Fruit fly (Drosophila melanogaster): Measurements from ENCODE around the gene CG7988.

CG7988 gene

dm6 chr3R:18234699-18235257, 14.5 kb downstream of the CG7988 start:
- TF ChIP-seq CG7045 (GFP tag; optimal IDR thresholded peaks at IDR 0.05): no peak

dm6 chr3R:18235879-18236278, 15.6 kb downstream of the CG7988 start, which contains the start of gene repo:
TSS of gene repo (plus strand) at chr3R:18236192.
- TF ChIP-seq Clk (GFP tag; optimal IDR thresholded peaks at IDR 0.05): no peak
- TF ChIP-seq pad (GFP tag; optimal IDR thresholded peaks at IDR 0.05): peak; percentile 13
- TF ChIP-seq Mnt (GFP tag; optimal IDR thresholded peaks at IDR 0.05): no peak
- TF ChIP-seq tj (GFP tag; optimal IDR thresholded peaks at IDR 0.05): peak; percentile 1

- TF ChIP-seq tj (GFP tag; optimal IDR thresholded peaks at IDR 0.05): no peak
- peak; percentile 13 for TF ChIP-seq CG14711 (tag; optimal IDR thresholded peaks at IDR 0.05)
- TF ChIP-seq toe (GFP tag; optimal IDR thresholded peaks at IDR 0.05): peak; percentile 28
- peak; percentile 25 for TF ChIP-seq Hr96 (GFP tag; optimal IDR thresholded peaks at IDR 0.05)
- peak; percentile 28 for TF ChIP-seq CG1620 (GFP tag; optimal IDR thresholded peaks at IDR 0.05)
- no peak for TF ChIP-seq CG33017 (tag; optimal IDR thresholded peaks at IDR 0.05)
- TF ChIP-seq CG7101 (tag; optimal IDR thresholded peaks at IDR 0.05): peak; percentile 52
- peak; percentile 25 for TF ChIP-seq CG12768 (GFP tag; optimal IDR thresholded peaks at IDR 0.05)
- peak; percentile 8 for TF ChIP-seq ovo (GFP tag; optimal IDR thresholded peaks at IDR 0.05)
- no peak for TF ChIP-seq cic (GFP tag; optimal IDR thresholded peaks at IDR 0.05)
- TF ChIP-seq cnc (optimal IDR thresholded peaks at IDR 0.05): no peak
- no peak for TF ChIP-seq CG5204 (GFP tag; optimal IDR thresholded peaks at IDR 0.05)
- TF ChIP-seq kay (GFP tag; ENCODE audit: borderline replicate concordance): no peak
- TF ChIP-seq Mnt (GFP tag; optimal IDR thresholded peaks at IDR 0.05): peak; percentile 53
- TF ChIP-seq Crg-1 (GFP tag; optimal IDR thresholded peaks at IDR 0.05): no peak
- peak; percentile 50 for TF ChIP-seq bab1 (GFP tag; optimal IDR thresholded peaks at IDR 0.05)
- peak; percentile 22 for TF ChIP-seq CG7045 (GFP tag; optimal IDR thresholded peaks at IDR 0.05)
- peak; percentile 5 for TF ChIP-seq pad (GFP tag; optimal IDR thresholded peaks at IDR 0.05)
These were observed 22.0 kb downstream of the CG7988 start, which contains the start of the genes CG7156 and 14-3-3epsilon for dm6 chr3R:18242089-18242955. TSS of gene CG7156 (minus strand) at chr3R:18242159. TSS of gene 14-3-3epsilon (plus strand) at chr3R:18242531.

dm6 chr3R:18243000-18243399, 22.7 kb downstream of the CG7988 start:
- TF ChIP-seq cnc (optimal IDR thresholded peaks at IDR 0.05) (peak in 1 of 2 experiments; percentile 35), CG7101 (tag; optimal IDR thresholded peaks at IDR 0.05) (no peak)

- no peak for TF ChIP-seq Clk (GFP tag; optimal IDR thresholded peaks at IDR 0.05)
- TF ChIP-seq kay (GFP tag; ENCODE audit: borderline replicate concordance): peak; percentile 96
- TF ChIP-seq CG5204 (GFP tag; optimal IDR thresholded peaks at IDR 0.05): no peak
- TF ChIP-seq Hr96 (GFP tag; optimal IDR thresholded peaks at IDR 0.05): peak; percentile 38
- TF ChIP-seq Mnt (GFP tag; optimal IDR thresholded peaks at IDR 0.05): no peak
- TF ChIP-seq CG14711 (tag; optimal IDR thresholded peaks at IDR 0.05): peak; percentile 94
- TF ChIP-seq CG11617 (GFP tag; optimal IDR thresholded peaks at IDR 0.05): no peak
These were observed 23.4 kb downstream of the CG7988 start for dm6 chr3R:18243718-18244170.

- TF ChIP-seq CG11617 (GFP tag; optimal IDR thresholded peaks at IDR 0.05) (peak; percentile 20), CG14711 (tag; optimal IDR thresholded peaks at IDR 0.05) (no peak), toe (GFP tag; optimal IDR thresholded peaks at IDR 0.05) (no peak), Hr96 (GFP tag; optimal IDR thresholded peaks at IDR 0.05) (peak; percentile 33), CG12768 (GFP tag; optimal IDR thresholded peaks at IDR 0.05) (peak; percentile 55), CG7045 (GFP tag; optimal IDR thresholded peaks at IDR 0.05) (peak; percentile 36), tj (GFP tag; optimal IDR thresholded peaks at IDR 0.05) (peak; percentile 75), Crg-1 (GFP tag; optimal IDR thresholded peaks at IDR 0.05) (peak; percentile 53), ovo (GFP tag; optimal IDR thresholded peaks at IDR 0.05) (no peak), pad (GFP tag; optimal IDR thresholded peaks at IDR 0.05) (peak; percentile 82), CG7101 (tag; optimal IDR thresholded peaks at IDR 0.05) (no peak), CG5204 (GFP tag; optimal IDR thresholded peaks at IDR 0.05) (no peak), CG1620 (GFP tag; optimal IDR thresholded peaks at IDR 0.05) (peak; percentile 29), cnc (optimal IDR thresholded peaks at IDR 0.05) (no peak), Mnt (GFP tag; optimal IDR thresholded peaks at IDR 0.05) (peak; percentile 52), bab1 (GFP tag; optimal IDR thresholded peaks at IDR 0.05) (peak; percentile 6), cic (GFP tag; optimal IDR thresholded peaks at IDR 0.05) (peak; percentile 82)
These were observed 24.1 kb downstream of the CG7988 start for dm6 chr3R:18244171-18245043.
